Worm (Caenorhabditis elegans): Measurements from ENCODE around the gene clc-26.

DNA sequence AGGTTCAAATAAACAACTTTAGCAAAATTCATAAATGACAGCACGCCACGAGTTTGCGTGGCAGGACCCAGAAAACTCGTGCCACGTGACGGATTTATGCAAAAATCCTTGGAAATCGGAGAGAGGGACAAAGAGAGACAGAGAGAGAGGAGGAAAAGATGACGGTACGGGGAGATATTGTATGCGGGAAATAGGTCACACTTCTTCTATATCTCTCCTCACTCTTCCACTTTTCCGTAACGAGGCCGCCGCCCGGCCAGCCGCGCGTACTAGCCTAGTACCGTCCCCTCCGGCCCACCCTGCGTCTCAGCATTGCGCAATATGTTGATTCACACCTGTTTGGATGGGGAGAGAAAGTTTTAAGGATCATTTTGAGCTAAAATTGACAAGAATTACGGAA, 23.2 kb upstream of the clc-26 start:
- 0 out of 2 replicates have a peak, but pooled peaks have one; percentile 25 for TF ChIP-seq tab-1 (GFP tag; IDR thresholded peaks at IDR 0.05)
- TF ChIP-seq flt-1 (GFP tag; IDR thresholded peaks at IDR 0.05) = no peak
- TF ChIP-seq med-1 (GFP tag; optimal IDR thresholded peaks at IDR 0.05; ENCODE audit: insufficient read depth) = no peak
- TF ChIP-seq ref-1 (GFP tag; conservative IDR thresholded peaks at IDR 0.05) = no peak
- 0 out of 2 replicates have a peak, but pooled peaks have one; percentile 45 for TF ChIP-seq ztf-23 (GFP tag; IDR thresholded peaks at IDR 0.05)
- TF ChIP-seq T22C8.4 (GFP tag; IDR thresholded peaks at IDR 0.05) = no peak
- TF ChIP-seq ztf-29 (GFP tag; IDR thresholded peaks at IDR 0.05) = 0 out of 2 replicates have a peak, but pooled peaks have one; percentile 6
- no peak for TF ChIP-seq cog-1 (tag; optimal IDR thresholded peaks at IDR 0.05)

Measured in whole organism, midembryonic.